1 fruit fly cellular context compared by ENCODE assay signal in the genomic region with DNA sequence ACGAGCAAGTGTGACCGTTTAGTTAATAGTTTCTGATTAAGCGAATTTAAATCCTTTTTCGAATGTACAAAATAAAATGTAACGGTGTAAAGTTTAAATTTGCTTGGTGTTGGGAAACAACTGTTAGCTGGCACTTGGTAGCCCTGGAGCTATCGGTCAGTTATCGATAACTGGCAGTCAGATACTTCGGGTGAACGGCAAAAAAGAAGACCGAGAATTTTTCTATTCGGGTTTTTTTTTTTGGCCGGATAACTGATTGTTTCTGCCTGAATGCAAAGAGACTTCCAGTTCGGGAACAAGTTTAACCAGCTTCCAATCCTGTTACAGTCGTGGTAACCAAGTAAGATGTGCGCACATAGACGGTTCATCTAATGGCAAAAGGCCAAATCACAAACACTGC.
TF ChIP-seq lines count a peak whose summit lies in the region.

A gene (plus strand): TSS at position 169 of the 400 bp plus-strand sequence.

TF ChIP-seq in whole organism, embryonic, 481 proteins besides CTCF, POLR2A, EP300 and RAD21 (continued from another document and continues in another):
- TF ChIP-seq lmd (GFP tag; IDR thresholded peaks at IDR 0.05; lab: Robert Waterston, UW), result no peak
- TF ChIP-seq Hsf (GFP tag; optimal IDR thresholded peaks at IDR 0.05; lab: Kevin White, UChicago), result no peak
- TF ChIP-seq ci (GFP tag; IDR thresholded peaks at IDR 0.05; lab: Robert Waterston, UW), result peak; percentile 49; the same call in 1 of the 3 replicates
- TF ChIP-seq ato (GFP tag; IDR thresholded peaks at IDR 0.05; lab: Robert Waterston, UW; ENCODE audit: partially characterized antibody), result peak; percentile 66
- peak; percentile 63 for TF ChIP-seq Rfx (GFP tag; IDR thresholded peaks at IDR 0.05; lab: Robert Waterston, UW)
- TF ChIP-seq CG15479 (GFP tag; optimal IDR thresholded peaks at IDR 0.05; lab: Kevin White, UChicago), result no peak
- no peak for TF ChIP-seq CG4707 (GFP tag; optimal IDR thresholded peaks at IDR 0.05; lab: Kevin White, UChicago)
- TF ChIP-seq Jarid2 (GFP tag; optimal IDR thresholded peaks at IDR 0.05; lab: Kevin White, UChicago), result no peak
- TF ChIP-seq Dip2 (GFP tag; IDR thresholded peaks at IDR 0.05; lab: Robert Waterston, UW), result no peak
- TF ChIP-seq CG6765 (GFP tag; optimal IDR thresholded peaks at IDR 0.05; lab: Kevin White, UChicago), result no peak
- TF ChIP-seq Ssrp (tag; optimal IDR thresholded peaks at IDR 0.05; lab: Kevin White, UChicago), result no peak
- TF ChIP-seq shn (GFP tag; optimal IDR thresholded peaks at IDR 0.05; lab: Kevin White, UChicago), result peak; percentile 10
- TF ChIP-seq dpn (GFP tag; optimal IDR thresholded peaks at IDR 0.05; lab: Kevin White, UChicago), result peak; percentile 5 to 7
- TF ChIP-seq Asciz (GFP tag; optimal IDR thresholded peaks at IDR 0.05; lab: Kevin White, UChicago), result no peak
- TF ChIP-seq MBD-R2 (GFP tag; IDR thresholded peaks at IDR 0.05; lab: Robert Waterston, UW), result peak; percentile 85
- no peak for TF ChIP-seq CG13894 (tag; optimal IDR thresholded peaks at IDR 0.05; lab: Kevin White, UChicago)
- TF ChIP-seq CG12104 (GFP tag; optimal IDR thresholded peaks at IDR 0.05; lab: Kevin White, UChicago), result no peak
- peak; percentile 83 for TF ChIP-seq Opbp (GFP tag; IDR thresholded peaks at IDR 0.05; lab: Robert Waterston, UW; ENCODE audit: partially characterized antibody)
- no peak for TF ChIP-seq Dfd (GFP tag; optimal IDR thresholded peaks at IDR 0.05; lab: Kevin White, UChicago)
- TF ChIP-seq CG1529 (GFP tag; optimal IDR thresholded peaks at IDR 0.05; lab: Kevin White, UChicago), result no peak
- TF ChIP-seq CG15514 (GFP tag; optimal IDR thresholded peaks at IDR 0.05; lab: Kevin White, UChicago), result peak; percentile 61
- TF ChIP-seq phol (tag; optimal IDR thresholded peaks at IDR 0.05; lab: Kevin White, UChicago), result peak; percentile 17
- peak; percentile 26; the same call in 1 of the 2 replicates for TF ChIP-seq tna (GFP tag; IDR thresholded peaks at IDR 0.05; lab: Robert Waterston, UW; ENCODE audit: partially characterized antibody)
- TF ChIP-seq Aef1 (GFP tag; IDR thresholded peaks at IDR 0.05; lab: Robert Waterston, UW), result no peak
- peak; percentile 48; the same call in 2 of the 3 replicates for TF ChIP-seq knrl (GFP tag; IDR thresholded peaks at IDR 0.05; lab: Robert Waterston, UW; ENCODE audit: partially characterized antibody)
- no peak for TF ChIP-seq CG10366 (GFP tag; IDR thresholded peaks at IDR 0.05; lab: Robert Waterston, UW)
- TF ChIP-seq CG17568 (GFP tag; optimal IDR thresholded peaks at IDR 0.05; lab: Kevin White, UChicago), result no peak
- peak; percentile 69 for TF ChIP-seq CG6791 (GFP tag; IDR thresholded peaks at IDR 0.05; lab: Robert Waterston, UW; ENCODE audit: partially characterized antibody)
- no peak for TF ChIP-seq Hr3 (GFP tag; optimal IDR thresholded peaks at IDR 0.05; lab: Kevin White, UChicago)
- TF ChIP-seq pzg (GFP tag; optimal IDR thresholded peaks at IDR 0.05; lab: Kevin White, UChicago), result peak; percentile 81
- no peak for TF ChIP-seq pfk (GFP tag; optimal IDR thresholded peaks at IDR 0.05; lab: Kevin White, UChicago)
- TF ChIP-seq Hr39 (optimal IDR thresholded peaks at IDR 0.05; lab: Kevin White, UChicago), result no peak
- TF ChIP-seq Ets97D (GFP tag; optimal IDR thresholded peaks at IDR 0.05; lab: Kevin White, UChicago), result peak; percentile 51
- peak; percentile 21 for TF ChIP-seq gro (GFP tag; optimal IDR thresholded peaks at IDR 0.05; lab: Kevin White, UChicago)
- peak; percentile 6 for TF ChIP-seq fu2 (GFP tag; optimal IDR thresholded peaks at IDR 0.05; lab: Kevin White, UChicago)
- TF ChIP-seq CG16813 (GFP tag; IDR thresholded peaks at IDR 0.05; lab: Robert Waterston, UW; ENCODE audit: partially characterized antibody), result peak; percentile 55; the same call in 2 of the 3 replicates
- peak; percentile 36; the same call in 1 of the 2 replicates for TF ChIP-seq inv (GFP tag; IDR thresholded peaks at IDR 0.05; lab: Robert Waterston, UW; ENCODE audit: partially characterized antibody)
- TF ChIP-seq Eip74EF (GFP tag; optimal IDR thresholded peaks at IDR 0.05; lab: Kevin White, UChicago), result no peak
- no peak for TF ChIP-seq CG12744 (GFP tag; optimal IDR thresholded peaks at IDR 0.05; lab: Kevin White, UChicago)
- TF ChIP-seq Deaf1 (tag; optimal IDR thresholded peaks at IDR 0.05; lab: Kevin White, UChicago), result peak; percentile 75
- TF ChIP-seq zen2 (GFP tag; IDR thresholded peaks at IDR 0.05; lab: Robert Waterston, UW; ENCODE audit: partially characterized antibody), result peak; percentile 29; the same call in 1 of the 3 replicates
- no peak for TF ChIP-seq CG17361 (GFP tag; IDR thresholded peaks at IDR 0.05; lab: Robert Waterston, UW)
- no peak for TF ChIP-seq CkIIα-i1 (GFP tag; IDR thresholded peaks at IDR 0.05; lab: Robert Waterston, UW)
- TF ChIP-seq bab2 (GFP tag; optimal IDR thresholded peaks at IDR 0.05; lab: Kevin White, UChicago), result no peak
- TF ChIP-seq vvl (GFP tag; IDR thresholded peaks at IDR 0.05; lab: Robert Waterston, UW), result peak; percentile 63
- TF ChIP-seq amos (GFP tag; IDR thresholded peaks at IDR 0.05; lab: Robert Waterston, UW; ENCODE audit: partially characterized antibody), result peak; percentile 70
- no peak for TF ChIP-seq Six4 (GFP tag; optimal IDR thresholded peaks at IDR 0.05; lab: Kevin White, UChicago)
- TF ChIP-seq C15 (GFP tag; IDR thresholded peaks at IDR 0.05; lab: Robert Waterston, UW), result no peak
- no peak for TF ChIP-seq sens-2 (GFP tag; IDR thresholded peaks at IDR 0.05; lab: Robert Waterston, UW)
- TF ChIP-seq eyg (GFP tag; optimal IDR thresholded peaks at IDR 0.05; lab: Kevin White, UChicago), result no peak
- TF ChIP-seq slbo (GFP tag; IDR thresholded peaks at IDR 0.05; lab: Robert Waterston, UW), result peak; percentile 61
- peak; percentile 57 for TF ChIP-seq CG2116 (GFP tag; optimal IDR thresholded peaks at IDR 0.05; lab: Kevin White, UChicago)
- peak; percentile 82 for TF ChIP-seq Med (GFP tag; lab: Kevin White, UChicago)
- peak; percentile 76 for TF ChIP-seq CG13287 (GFP tag; IDR thresholded peaks at IDR 0.05; lab: Robert Waterston, UW; ENCODE audit: partially characterized antibody)
- peak; percentile 36 for TF ChIP-seq zfh2 (GFP tag; optimal IDR thresholded peaks at IDR 0.05; lab: Kevin White, UChicago)
- peak; percentile 66 for TF ChIP-seq BEAF-32 (GFP tag; optimal IDR thresholded peaks at IDR 0.05; lab: Kevin White, UChicago)
- peak; percentile 82 for TF ChIP-seq bbx (GFP tag; IDR thresholded peaks at IDR 0.05; lab: Robert Waterston, UW; ENCODE audit: partially characterized antibody)
- no peak for TF ChIP-seq CG3065 (GFP tag; optimal IDR thresholded peaks at IDR 0.05; lab: Kevin White, UChicago)
- TF ChIP-seq Dref (GFP tag; IDR thresholded peaks at IDR 0.05; lab: Robert Waterston, UW), result peak; percentile 94
- TF ChIP-seq psq (GFP tag; optimal IDR thresholded peaks at IDR 0.05; lab: Kevin White, UChicago), result no peak
- no peak for TF ChIP-seq chm (GFP tag; IDR thresholded peaks at IDR 0.05; lab: Robert Waterston, UW)
- no peak for TF ChIP-seq cas (GFP tag; IDR thresholded peaks at IDR 0.05; lab: Robert Waterston, UW)
- no peak for TF ChIP-seq CG14965 (GFP tag; optimal IDR thresholded peaks at IDR 0.05; lab: Kevin White, UChicago; ENCODE audit: borderline replicate concordance)
- peak; percentile 74 for TF ChIP-seq MESR4 (GFP tag; optimal IDR thresholded peaks at IDR 0.05; lab: Kevin White, UChicago)
- no peak for TF ChIP-seq B-H2 (GFP tag; optimal IDR thresholded peaks at IDR 0.05; lab: Kevin White, UChicago)
- peak; percentile 36; the same call in 1 of the 2 replicates for TF ChIP-seq hbn (GFP tag; IDR thresholded peaks at IDR 0.05; lab: Robert Waterston, UW; ENCODE audit: partially characterized antibody)
- TF ChIP-seq stwl (tag; optimal IDR thresholded peaks at IDR 0.05; lab: Kevin White, UChicago), result peak; percentile 82
- peak; percentile 41 for TF ChIP-seq CG12659 (GFP tag; optimal IDR thresholded peaks at IDR 0.05; lab: Kevin White, UChicago)
- TF ChIP-seq CG14710 (tag; optimal IDR thresholded peaks at IDR 0.05; lab: Kevin White, UChicago), result peak; percentile 25
- TF ChIP-seq CG7963 (GFP tag; IDR thresholded peaks at IDR 0.05; lab: Robert Waterston, UW; ENCODE audit: partially characterized antibody), result peak; percentile 66; the same call in 2 of the 3 replicates
- no peak for TF ChIP-seq CG2129 (GFP tag; IDR thresholded peaks at IDR 0.05; lab: Robert Waterston, UW; ENCODE audit: partially characterized antibody)
- TF ChIP-seq lilli (GFP tag; optimal IDR thresholded peaks at IDR 0.05; lab: Kevin White, UChicago), result no peak
- TF ChIP-seq Bgb (GFP tag; IDR thresholded peaks at IDR 0.05; lab: Robert Waterston, UW; ENCODE audit: partially characterized antibody), result peak; percentile 80
- peak; percentile 65 for TF ChIP-seq Dp (GFP tag; optimal IDR thresholded peaks at IDR 0.05; lab: Kevin White, UChicago)
- TF ChIP-seq CG4820 (GFP tag; optimal IDR thresholded peaks at IDR 0.05; lab: Kevin White, UChicago), result no peak
- no peak for TF ChIP-seq ken (GFP tag; IDR thresholded peaks at IDR 0.05; lab: Robert Waterston, UW)
- peak; percentile 37 for TF ChIP-seq CG3847 (GFP tag; IDR thresholded peaks at IDR 0.05; lab: Robert Waterston, UW)
- no peak for TF ChIP-seq CG10979 (tag; optimal IDR thresholded peaks at IDR 0.05; lab: Kevin White, UChicago)
- TF ChIP-seq Gug (GFP tag; IDR thresholded peaks at IDR 0.05; lab: Robert Waterston, UW), result no peak
- peak; percentile 40 for TF ChIP-seq gfzf (GFP tag; optimal IDR thresholded peaks at IDR 0.05; lab: Kevin White, UChicago)
- TF ChIP-seq Atf6 (GFP tag; IDR thresholded peaks at IDR 0.05; lab: Robert Waterston, UW), result no peak
- peak; percentile 38; the same call in 1 of the 3 replicates for TF ChIP-seq vnd (GFP tag; IDR thresholded peaks at IDR 0.05; lab: Robert Waterston, UW; ENCODE audit: partially characterized antibody)
- no peak for TF ChIP-seq gcm (GFP tag; optimal IDR thresholded peaks at IDR 0.05; lab: Kevin White, UChicago)
- TF ChIP-seq Pdp1 (GFP tag; optimal IDR thresholded peaks at IDR 0.05; lab: Kevin White, UChicago), result no peak
- peak; percentile 64 for TF ChIP-seq Scr (GFP tag; IDR thresholded peaks at IDR 0.05; lab: Robert Waterston, UW; ENCODE audit: partially characterized antibody)
- no peak for TF ChIP-seq Antp (GFP tag; optimal IDR thresholded peaks at IDR 0.05; lab: Kevin White, UChicago)
- no peak for TF ChIP-seq Dek (tag; optimal IDR thresholded peaks at IDR 0.05; lab: Kevin White, UChicago)
- no peak for TF ChIP-seq CG32532 (GFP tag; IDR thresholded peaks at IDR 0.05; lab: Robert Waterston, UW)
- peak; percentile 29 for TF ChIP-seq Sin3A (optimal IDR thresholded peaks at IDR 0.05; lab: Kevin White, UChicago)
- TF ChIP-seq CG6689 (GFP tag; IDR thresholded peaks at IDR 0.05; lab: Robert Waterston, UW), result no peak
- TF ChIP-seq Dad (GFP tag; optimal IDR thresholded peaks at IDR 0.05; lab: Kevin White, UChicago), result no peak
- no peak for TF ChIP-seq tll (GFP tag; optimal IDR thresholded peaks at IDR 0.05; lab: Kevin White, UChicago)
- TF ChIP-seq E2f2 (GFP tag; IDR thresholded peaks at IDR 0.05; lab: Robert Waterston, UW), result peak; percentile 68
- peak; percentile 60 for TF ChIP-seq CG8290 (GFP tag; optimal IDR thresholded peaks at IDR 0.05; lab: Kevin White, UChicago)
- peak in 1 of 2 experiments; percentile 89 for TF ChIP-seq CG8290 (tag; optimal IDR thresholded peaks at IDR 0.05; lab: Kevin White, UChicago)
- 0 out of 3 replicates have a peak, but pooled peaks have one; percentile 28 for TF ChIP-seq Dbx (GFP tag; IDR thresholded peaks at IDR 0.05; lab: Robert Waterston, UW)
- TF ChIP-seq Fer3 (tag; optimal IDR thresholded peaks at IDR 0.05; lab: Kevin White, UChicago), result no peak
- no peak for TF ChIP-seq CG6683 (GFP tag; optimal IDR thresholded peaks at IDR 0.05; lab: Kevin White, UChicago)
- TF ChIP-seq scrt (GFP tag; optimal IDR thresholded peaks at IDR 0.05; lab: Kevin White, UChicago), result no peak
- peak; percentile 62 for TF ChIP-seq nerfin-2 (GFP tag; IDR thresholded peaks at IDR 0.05; lab: Robert Waterston, UW; ENCODE audit: partially characterized antibody)
- no peak for TF ChIP-seq kah (GFP tag; optimal IDR thresholded peaks at IDR 0.05; lab: Kevin White, UChicago)
- no peak for TF ChIP-seq CG18599 (GFP tag; optimal IDR thresholded peaks at IDR 0.05; lab: Kevin White, UChicago)
- peak; percentile 37 for TF ChIP-seq HmgZ (tag; optimal IDR thresholded peaks at IDR 0.05; lab: Kevin White, UChicago)
- peak; percentile 7 for TF ChIP-seq CG34376 (GFP tag; optimal IDR thresholded peaks at IDR 0.05; lab: Kevin White, UChicago)
- TF ChIP-seq ems (GFP tag; optimal IDR thresholded peaks at IDR 0.05; lab: Kevin White, UChicago), result peak; percentile 28
- no peak for TF ChIP-seq CG1647 (GFP tag; optimal IDR thresholded peaks at IDR 0.05; lab: Kevin White, UChicago)
- no peak for TF ChIP-seq CG30403 (GFP tag; optimal IDR thresholded peaks at IDR 0.05; lab: Kevin White, UChicago)
- TF ChIP-seq Trl (optimal IDR thresholded peaks at IDR 0.05; lab: Kevin White, UChicago), result no peak
- TF ChIP-seq Trl (GFP tag; optimal IDR thresholded peaks at IDR 0.05; lab: Kevin White, UChicago), result peak; percentile 17
- TF ChIP-seq CG5953 (GFP tag; IDR thresholded peaks at IDR 0.05; lab: Robert Waterston, UW), result no peak
- peak; percentile 27; the same call in 1 of the 2 replicates for TF ChIP-seq Xrp1 (GFP tag; IDR thresholded peaks at IDR 0.05; lab: Robert Waterston, UW)
- no peak for TF ChIP-seq Sox102F (GFP tag; optimal IDR thresholded peaks at IDR 0.05; lab: Kevin White, UChicago)
- no peak for TF ChIP-seq Vsx1 (GFP tag; optimal IDR thresholded peaks at IDR 0.05; lab: Kevin White, UChicago)
- TF ChIP-seq crol (GFP tag; IDR thresholded peaks at IDR 0.05; lab: Robert Waterston, UW), result no peak
- no peak for TF ChIP-seq sr (GFP tag; IDR thresholded peaks at IDR 0.05; lab: Robert Waterston, UW)
- no peak for TF ChIP-seq CG4404 (GFP tag; IDR thresholded peaks at IDR 0.05; lab: Robert Waterston, UW)
- TF ChIP-seq CG17912 (GFP tag; optimal IDR thresholded peaks at IDR 0.05; lab: Kevin White, UChicago), result no peak
- TF ChIP-seq CG14860 (GFP tag; IDR thresholded peaks at IDR 0.05; lab: Robert Waterston, UW; ENCODE audit: partially characterized antibody), result peak; percentile 57; the same call in 2 of the 3 replicates
- TF ChIP-seq bsh (GFP tag; optimal IDR thresholded peaks at IDR 0.05; lab: Kevin White, UChicago), result peak in 1 of 2 experiments; percentile 51
- TF ChIP-seq B-H1 (GFP tag; IDR thresholded peaks at IDR 0.05; lab: Robert Waterston, UW), result no peak
- peak; percentile 71 for TF ChIP-seq CG34224 (GFP tag; IDR thresholded peaks at IDR 0.05; lab: Robert Waterston, UW; ENCODE audit: partially characterized antibody)
- TF ChIP-seq unc-4 (GFP tag; IDR thresholded peaks at IDR 0.05; lab: Robert Waterston, UW; ENCODE audit: partially characterized antibody), result peak; percentile 65
- TF ChIP-seq Fer1 (GFP tag; optimal IDR thresholded peaks at IDR 0.05; lab: Kevin White, UChicago), result no peak
- no peak for TF ChIP-seq org-1 (GFP tag; optimal IDR thresholded peaks at IDR 0.05; lab: Kevin White, UChicago)
